Worm (Caenorhabditis elegans) whole organism, midembryonic: ENCODE data around the gene npp-10.

Experiments
- klf-2 ChIP-seq: fragments of 200-800 bp; sonication (Bioruptor generic); conservative IDR thresholded peaks from 2 replicates; pipeline ENCODE4 v1.3.6; 2022; ENCODE audit warnings: missing genetic modification reagents, missing genetic modification characterization, missing compliant biosample characterization
- ref-1 ChIP-seq: fragments of 200-800 bp; sonication (Bioruptor generic); conservative IDR thresholded peaks from 2 replicates; pipeline ENCODE4 v1.3.6; 2022; ENCODE audit warnings: missing genetic modification reagents, missing genetic modification characterization, missing compliant biosample characterization

DNA sequence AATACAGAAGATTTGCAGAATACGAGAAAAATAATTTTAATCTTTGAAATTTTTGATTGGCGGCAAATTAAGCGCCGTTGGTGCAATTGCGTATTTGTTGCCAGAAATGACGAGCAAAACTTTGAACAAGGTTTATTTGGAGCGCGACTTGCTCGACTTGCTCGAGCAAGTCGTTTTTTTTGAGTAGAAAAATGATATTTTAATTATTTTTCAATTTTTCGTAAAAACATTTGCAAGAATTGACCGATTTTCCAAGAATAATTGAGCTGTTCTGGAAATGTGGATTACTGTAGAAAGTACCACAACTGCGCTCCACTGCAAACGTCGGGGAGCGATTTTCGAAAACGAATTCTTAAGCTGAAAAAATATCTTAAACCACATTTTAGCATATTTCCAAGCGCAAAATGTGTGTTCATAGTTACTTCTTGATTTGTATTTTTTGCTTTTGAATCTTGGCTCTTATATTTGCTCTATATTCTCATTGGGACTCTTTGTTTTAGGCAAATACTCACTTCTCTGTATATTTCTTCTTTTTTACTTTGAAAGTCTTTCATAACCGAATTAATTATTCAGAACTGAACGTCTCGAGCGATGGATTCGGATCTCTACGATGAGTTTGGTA, 10.3 kb downstream of the npp-10 start, which contains the start of the genes gcna-1 and eftu-2:
- TF ChIP-seq klf-2 (GFP tag; lab: Robert Waterston, UW) (no peak), ref-1 (no peak)
